In the genomic region with DNA sequence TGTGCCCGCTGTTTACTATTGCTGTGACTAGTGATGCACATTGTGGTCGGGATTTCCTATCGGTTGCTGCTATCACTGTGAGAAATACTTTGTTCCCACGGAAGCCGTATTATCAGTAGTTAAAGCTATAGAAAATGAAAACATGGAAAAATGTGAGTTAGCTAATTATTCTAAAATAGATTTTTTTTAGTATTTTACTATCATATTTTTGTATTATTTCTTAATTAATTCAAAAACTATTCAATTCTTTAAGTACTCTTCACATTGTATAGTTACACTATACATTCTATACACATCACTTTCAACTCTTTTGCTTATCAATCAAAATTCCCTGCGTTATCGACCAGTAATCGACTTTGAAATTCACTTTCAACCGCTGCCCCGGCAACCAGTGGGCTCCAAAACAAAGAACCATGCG, we compare ENCODE assay signal across 2 fruit fly cellular contexts.
A peak's percentile ranks its signal among the peaks of the same experiment; 100 is the strongest.
TF ChIP-seq lines count a peak whose summit lies in the region.

Gene Naxd, minus strand, starts transcription at position 45 of the 418 bp plus-strand sequence.
Gene CG14079, plus strand, starts transcription at position 335 of the 418 bp plus-strand sequence.

TF ChIP-seq in whole organism, embryonic, 481 proteins besides CTCF, POLR2A, EP300 and RAD21 (continued from another document and continues in another):
- peak; percentile 77 for TF ChIP-seq unpg (GFP tag; optimal IDR thresholded peaks at IDR 0.05; lab: Kevin White, UChicago)
- peak; percentile 40 for TF ChIP-seq Fer3 (tag; optimal IDR thresholded peaks at IDR 0.05; lab: Kevin White, UChicago)
- TF ChIP-seq wek (GFP tag; optimal IDR thresholded peaks at IDR 0.05; lab: Kevin White, UChicago) = no peak
- no peak for TF ChIP-seq CG8359 (GFP tag; optimal IDR thresholded peaks at IDR 0.05; lab: Kevin White, UChicago; ENCODE audit: borderline replicate concordance)
- no peak for TF ChIP-seq sr (GFP tag; IDR thresholded peaks at IDR 0.05; lab: Robert Waterston, UW)
- peak; percentile 71 for TF ChIP-seq az2 (GFP tag; optimal IDR thresholded peaks at IDR 0.05; lab: Kevin White, UChicago)
- peak; percentile 3 for TF ChIP-seq CG3163 (GFP tag; optimal IDR thresholded peaks at IDR 0.05; lab: Kevin White, UChicago)
- 0 out of 3 replicates have a peak, but pooled peaks have one; percentile 31 for TF ChIP-seq CG34422 (GFP tag; IDR thresholded peaks at IDR 0.05; lab: Robert Waterston, UW)
- TF ChIP-seq chif (GFP tag; optimal IDR thresholded peaks at IDR 0.05; lab: Kevin White, UChicago) = peak in 1 of 2 experiments; percentile 18
- TF ChIP-seq CG8924 (tag; optimal IDR thresholded peaks at IDR 0.05; lab: Kevin White, UChicago) = peak; percentile 48
- TF ChIP-seq MBD-R2 (GFP tag; IDR thresholded peaks at IDR 0.05; lab: Robert Waterston, UW) = peak; percentile 67
- no peak for TF ChIP-seq CG11696 (GFP tag; IDR thresholded peaks at IDR 0.05; lab: Robert Waterston, UW)
- TF ChIP-seq CG3281 (GFP tag; optimal IDR thresholded peaks at IDR 0.05; lab: Kevin White, UChicago) = no peak
- peak; percentile 67 for TF ChIP-seq CG13775 (GFP tag; optimal IDR thresholded peaks at IDR 0.05; lab: Kevin White, UChicago)
- peak; percentile 17 for TF ChIP-seq Six4 (GFP tag; optimal IDR thresholded peaks at IDR 0.05; lab: Kevin White, UChicago)
- TF ChIP-seq trem (tag; optimal IDR thresholded peaks at IDR 0.05; lab: Kevin White, UChicago) = peak; percentile 27
- peak; percentile 42 for TF ChIP-seq Hsf (GFP tag; optimal IDR thresholded peaks at IDR 0.05; lab: Kevin White, UChicago)
- peak; percentile 62 for TF ChIP-seq CG14667 (GFP tag; IDR thresholded peaks at IDR 0.05; lab: Robert Waterston, UW)
- 0 out of 2 replicates have a peak, but pooled peaks have one; percentile 12 for TF ChIP-seq seq (GFP tag; IDR thresholded peaks at IDR 0.05; lab: Robert Waterston, UW)
- peak; percentile 80 for TF ChIP-seq Atf6 (GFP tag; IDR thresholded peaks at IDR 0.05; lab: Robert Waterston, UW)
- TF ChIP-seq trh (GFP tag; optimal IDR thresholded peaks at IDR 0.05; lab: Kevin White, UChicago) = peak; percentile 27
- TF ChIP-seq bsh (GFP tag; optimal IDR thresholded peaks at IDR 0.05; lab: Kevin White, UChicago) = peak in 1 of 2 experiments; percentile 78
- no peak for TF ChIP-seq prd (optimal IDR thresholded peaks at IDR 0.05; lab: Kevin White, UChicago)
- peak; percentile 79 for TF ChIP-seq prd (GFP tag; IDR thresholded peaks at IDR 0.05; lab: Robert Waterston, UW)
- peak; percentile 62 for TF ChIP-seq CG31441 (GFP tag; IDR thresholded peaks at IDR 0.05; lab: Robert Waterston, UW)
- peak; percentile 73 for TF ChIP-seq Drgx (GFP tag; IDR thresholded peaks at IDR 0.05; lab: Robert Waterston, UW)
- peak; percentile 74 for TF ChIP-seq zf30C (GFP tag; optimal IDR thresholded peaks at IDR 0.05; lab: Kevin White, UChicago)
- TF ChIP-seq CG32772 (GFP tag; IDR thresholded peaks at IDR 0.05; lab: Robert Waterston, UW) = peak; percentile 55
- peak; percentile 28 for TF ChIP-seq CG18011 (GFP tag; optimal IDR thresholded peaks at IDR 0.05; lab: Kevin White, UChicago)
- peak; percentile 38 for TF ChIP-seq CG17802 (tag; optimal IDR thresholded peaks at IDR 0.05; lab: Kevin White, UChicago)
- no peak for TF ChIP-seq NC2α (GFP tag; optimal IDR thresholded peaks at IDR 0.05; lab: Kevin White, UChicago)
- TF ChIP-seq yki (optimal IDR thresholded peaks at IDR 0.05; lab: Kevin White, UChicago) = no peak
- TF ChIP-seq stwl (tag; optimal IDR thresholded peaks at IDR 0.05; lab: Kevin White, UChicago) = peak; percentile 7
- peak; percentile 63 for TF ChIP-seq ATbp (GFP tag; optimal IDR thresholded peaks at IDR 0.05; lab: Kevin White, UChicago)
- TF ChIP-seq insv (GFP tag; optimal IDR thresholded peaks at IDR 0.05; lab: Kevin White, UChicago) = no peak
- no peak for TF ChIP-seq CG5245 (GFP tag; optimal IDR thresholded peaks at IDR 0.05; lab: Kevin White, UChicago)
- TF ChIP-seq cg (GFP tag; optimal IDR thresholded peaks at IDR 0.05; lab: Kevin White, UChicago) = no peak
- no peak for TF ChIP-seq Fer2 (tag; optimal IDR thresholded peaks at IDR 0.05; lab: Kevin White, UChicago)
- no peak for TF ChIP-seq crol (GFP tag; IDR thresholded peaks at IDR 0.05; lab: Robert Waterston, UW)
- peak; percentile 33 for TF ChIP-seq salm (tag; optimal IDR thresholded peaks at IDR 0.05; lab: Kevin White, UChicago)
- TF ChIP-seq crc (GFP tag; optimal IDR thresholded peaks at IDR 0.05; lab: Kevin White, UChicago) = no peak
- peak; percentile 57 for TF ChIP-seq CG17829 (tag; optimal IDR thresholded peaks at IDR 0.05; lab: Kevin White, UChicago)
- peak; percentile 78 for TF ChIP-seq CG9817 (tag; optimal IDR thresholded peaks at IDR 0.05; lab: Kevin White, UChicago)
- TF ChIP-seq Med (GFP tag; lab: Kevin White, UChicago) = peak; percentile 85
- no peak for TF ChIP-seq Bdp1 (GFP tag; optimal IDR thresholded peaks at IDR 0.05; lab: Kevin White, UChicago)
- TF ChIP-seq CG17359 (tag; optimal IDR thresholded peaks at IDR 0.05; lab: Kevin White, UChicago) = peak; percentile 50
- TF ChIP-seq CG15601 (tag; optimal IDR thresholded peaks at IDR 0.05; lab: Kevin White, UChicago) = peak; percentile 100
- TF ChIP-seq crp (GFP tag; optimal IDR thresholded peaks at IDR 0.05; lab: Kevin White, UChicago) = no peak
- peak; percentile 34 to 60 for TF ChIP-seq Pdp1 (GFP tag; optimal IDR thresholded peaks at IDR 0.05; lab: Kevin White, UChicago)
- peak; percentile 57 for TF ChIP-seq CG10979 (tag; optimal IDR thresholded peaks at IDR 0.05; lab: Kevin White, UChicago)
- no peak for TF ChIP-seq CG10147 (GFP tag; optimal IDR thresholded peaks at IDR 0.05; lab: Kevin White, UChicago)
- peak; percentile 27 for TF ChIP-seq Dip3 (GFP tag; optimal IDR thresholded peaks at IDR 0.05; lab: Kevin White, UChicago)
- peak; percentile 37 for TF ChIP-seq CG15514 (GFP tag; optimal IDR thresholded peaks at IDR 0.05; lab: Kevin White, UChicago)
- no peak for TF ChIP-seq pb (GFP tag; optimal IDR thresholded peaks at IDR 0.05; lab: Kevin White, UChicago)
- peak; percentile 69 for TF ChIP-seq Chrac-16 (GFP tag; optimal IDR thresholded peaks at IDR 0.05; lab: Kevin White, UChicago)
- peak; percentile 24 for TF ChIP-seq CHES-1-like (GFP tag; optimal IDR thresholded peaks at IDR 0.05; lab: Kevin White, UChicago)
- peak; percentile 59 for TF ChIP-seq Aef1 (GFP tag; IDR thresholded peaks at IDR 0.05; lab: Robert Waterston, UW)
- TF ChIP-seq HHEX (GFP tag; optimal IDR thresholded peaks at IDR 0.05; lab: Kevin White, UChicago) = peak; percentile 26
- peak; percentile 74 for TF ChIP-seq CG12942 (GFP tag; optimal IDR thresholded peaks at IDR 0.05; lab: Kevin White, UChicago)
- no peak for TF ChIP-seq Side (GFP tag; optimal IDR thresholded peaks at IDR 0.05; lab: Kevin White, UChicago)
- TF ChIP-seq al (GFP tag; IDR thresholded peaks at IDR 0.05; lab: Robert Waterston, UW) = peak; percentile 49; the same call in 1 of the 2 replicates
- no peak for TF ChIP-seq gfzf (GFP tag; optimal IDR thresholded peaks at IDR 0.05; lab: Kevin White, UChicago)
- peak; percentile 90 for TF ChIP-seq Ets65A (GFP tag; lab: Kevin White, UChicago)
- peak; percentile 89 for TF ChIP-seq ssp (GFP tag; IDR thresholded peaks at IDR 0.05; lab: Robert Waterston, UW)

TF ChIP-seq in whole organism, prepupa, 60 proteins besides CTCF, POLR2A, EP300 and RAD21 (continued from another document):
- TF ChIP-seq CG15336 (GFP tag; IDR thresholded peaks at IDR 0.05; lab: Robert Waterston, UW) = peak; percentile 88
- TF ChIP-seq Hr39 (GFP tag; optimal IDR thresholded peaks at IDR 0.05; lab: Kevin White, UChicago) = peak; percentile 77
- peak; percentile 62 for TF ChIP-seq CG16779 (tag; optimal IDR thresholded peaks at IDR 0.05; lab: Kevin White, UChicago)
- TF ChIP-seq Hr38 (GFP tag; optimal IDR thresholded peaks at IDR 0.05; lab: Kevin White, UChicago) = no peak
- peak; percentile 81 for TF ChIP-seq CG3032 (tag; optimal IDR thresholded peaks at IDR 0.05; lab: Kevin White, UChicago)
- peak; percentile 82 for TF ChIP-seq CG4318 (GFP tag; optimal IDR thresholded peaks at IDR 0.05; lab: Kevin White, UChicago)
- peak; percentile 66 for TF ChIP-seq fd59A (GFP tag; optimal IDR thresholded peaks at IDR 0.05; lab: Kevin White, UChicago)
- TF ChIP-seq Lpt (GFP tag; optimal IDR thresholded peaks at IDR 0.05; lab: Kevin White, UChicago) = peak; percentile 65
- TF ChIP-seq Eip75B (GFP tag; optimal IDR thresholded peaks at IDR 0.05; lab: Kevin White, UChicago) = peak; percentile 74
- peak; percentile 93 for TF ChIP-seq Eip78C (GFP tag; lab: Kevin White, UChicago)
